Fruit fly (Drosophila melanogaster): ENCODE measurements around the gene CG11975.
A peak's percentile ranks its signal among the peaks of the same experiment; 100 is the strongest.

The CG11975 gene

dm6 chr3R:8963756-8964342, 29.2 kb upstream of the CG11975 start (continued):
- TF ChIP-seq dsx (GFP tag; optimal IDR thresholded peaks at IDR 0.05; ENCODE audit: poor library complexity, severe bottlenecking) (no peak), Met (GFP tag; optimal IDR thresholded peaks at IDR 0.05) (no peak), Hr38 (GFP tag; optimal IDR thresholded peaks at IDR 0.05) (no peak), CG9139 (GFP tag; optimal IDR thresholded peaks at IDR 0.05) (no peak), Hr4 (GFP tag; optimal IDR thresholded peaks at IDR 0.05) (peak; percentile 54), salr (GFP tag; optimal IDR thresholded peaks at IDR 0.05) (no peak), Gug (GFP tag; IDR thresholded peaks at IDR 0.05) (no peak), Sox14 (GFP tag; optimal IDR thresholded peaks at IDR 0.05) (no peak), CG7368 (GFP tag; optimal IDR thresholded peaks at IDR 0.05) (no peak), CG1621 (tag; optimal IDR thresholded peaks at IDR 0.05) (no peak), OdsH (GFP tag; optimal IDR thresholded peaks at IDR 0.05) (peak; percentile 37), Ets21C (GFP tag; optimal IDR thresholded peaks at IDR 0.05) (no peak), dac (GFP tag; optimal IDR thresholded peaks at IDR 0.05) (peak; percentile 29), Hr39 (GFP tag; optimal IDR thresholded peaks at IDR 0.05) (no peak), CG6163 (GFP tag; IDR thresholded peaks at IDR 0.05) (no peak), CG11902 (GFP tag; optimal IDR thresholded peaks at IDR 0.05) (no peak), Blimp-1 (GFP tag; optimal IDR thresholded peaks at IDR 0.05) (peak; percentile 42), pdm3 (GFP tag; optimal IDR thresholded peaks at IDR 0.05) (no peak), Eip75B (GFP tag; optimal IDR thresholded peaks at IDR 0.05) (no peak), CG15336 (GFP tag; IDR thresholded peaks at IDR 0.05) (peak; percentile 62), CG34406 (GFP tag; optimal IDR thresholded peaks at IDR 0.05) (peak; percentile 18), CG16779 (tag; optimal IDR thresholded peaks at IDR 0.05) (no peak), net (GFP tag; optimal IDR thresholded peaks at IDR 0.05) (no peak)

DNA sequence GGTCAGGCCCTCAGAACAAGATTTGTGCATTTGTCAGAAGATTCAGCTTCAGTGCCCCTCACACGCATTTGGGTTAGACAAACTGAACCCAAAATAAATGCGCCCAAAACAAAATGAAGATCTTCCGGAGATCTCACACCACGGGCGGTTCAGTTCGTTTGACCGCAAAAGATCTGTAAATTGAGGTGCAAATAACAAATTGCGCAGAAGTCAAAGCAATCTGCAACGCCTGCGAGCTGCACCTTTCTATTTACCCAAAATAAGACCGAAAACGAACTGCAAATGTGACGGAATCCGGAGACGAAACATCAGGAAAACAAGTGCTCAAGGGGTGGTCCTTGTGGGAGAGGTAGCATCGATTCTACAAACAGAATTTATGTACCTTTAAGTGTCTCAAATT, 27.5 kb upstream of the CG11975 start:
- TF ChIP-seq lz (GFP tag; optimal IDR thresholded peaks at IDR 0.05), result no peak
- TF ChIP-seq CG8632 (GFP tag; optimal IDR thresholded peaks at IDR 0.05), result no peak
- TF ChIP-seq Ets21C (GFP tag; optimal IDR thresholded peaks at IDR 0.05), result no peak
- no peak for TF ChIP-seq CG8319 (GFP tag; optimal IDR thresholded peaks at IDR 0.05)
- TF ChIP-seq Hr39 (GFP tag; optimal IDR thresholded peaks at IDR 0.05), result no peak
- TF ChIP-seq Eip93F (GFP tag; optimal IDR thresholded peaks at IDR 0.05), result no peak
- no peak for TF ChIP-seq fd85E (GFP tag; optimal IDR thresholded peaks at IDR 0.05)

dm6 chr3R:8966598-8966997, 26.5 kb upstream of the CG11975 start:
- TF ChIP-seq eg (GFP tag; IDR thresholded peaks at IDR 0.05) (peak; percentile 59), esn (GFP tag; optimal IDR thresholded peaks at IDR 0.05) (no peak), CG6808 (GFP tag; optimal IDR thresholded peaks at IDR 0.05) (no peak), CG32006 (GFP tag; optimal IDR thresholded peaks at IDR 0.05) (peak; percentile 67), Hr4 (GFP tag; optimal IDR thresholded peaks at IDR 0.05) (peak; percentile 2), Eip75B (GFP tag; optimal IDR thresholded peaks at IDR 0.05) (no peak), svp (GFP tag) (peak; percentile 45), salr (GFP tag; optimal IDR thresholded peaks at IDR 0.05) (peak in 1 of 2 experiments; percentile 10), Sox102F (GFP tag; optimal IDR thresholded peaks at IDR 0.05) (no peak), CG6854 (GFP tag; optimal IDR thresholded peaks at IDR 0.05) (no peak), acj6 (GFP tag; optimal IDR thresholded peaks at IDR 0.05) (no peak)

dm6 chr3R:8968837-8969236, 24.2 kb upstream of the CG11975 start:
- TF ChIP-seq lz (GFP tag; optimal IDR thresholded peaks at IDR 0.05) (peak; percentile 73), Gug (GFP tag; IDR thresholded peaks at IDR 0.05) (no peak), CG8319 (GFP tag; optimal IDR thresholded peaks at IDR 0.05) (peak; percentile 27), dsx (GFP tag; optimal IDR thresholded peaks at IDR 0.05; ENCODE audit: poor library complexity, severe bottlenecking) (no peak), CG9139 (GFP tag; optimal IDR thresholded peaks at IDR 0.05) (no peak), CG4318 (GFP tag; optimal IDR thresholded peaks at IDR 0.05) (no peak), Eip75B (GFP tag; optimal IDR thresholded peaks at IDR 0.05) (peak; percentile 78), CG11902 (GFP tag; optimal IDR thresholded peaks at IDR 0.05) (peak; percentile 19), spab (GFP tag; optimal IDR thresholded peaks at IDR 0.05) (peak; percentile 11), Sox102F (GFP tag; optimal IDR thresholded peaks at IDR 0.05) (peak; percentile 79), CG8119 (GFP tag; IDR thresholded peaks at IDR 0.05) (no peak), CG8632 (GFP tag; optimal IDR thresholded peaks at IDR 0.05) (peak; percentile 63), pdm3 (GFP tag; optimal IDR thresholded peaks at IDR 0.05) (peak; percentile 67), cyc (GFP tag; optimal IDR thresholded peaks at IDR 0.05) (peak; percentile 74), vri (GFP tag; optimal IDR thresholded peaks at IDR 0.05) (peak; percentile 28), dac (GFP tag; optimal IDR thresholded peaks at IDR 0.05) (no peak), CG7368 (GFP tag; optimal IDR thresholded peaks at IDR 0.05) (peak; percentile 10), CG15336 (GFP tag; IDR thresholded peaks at IDR 0.05) (no peak), Smox (GFP tag; optimal IDR thresholded peaks at IDR 0.05) (peak; percentile 83), Ets21C (GFP tag; optimal IDR thresholded peaks at IDR 0.05) (peak; percentile 58), CG10669 (GFP tag; optimal IDR thresholded peaks at IDR 0.05) (peak; percentile 31), Sox14 (GFP tag; optimal IDR thresholded peaks at IDR 0.05) (peak; percentile 63), svp (GFP tag) (peak; percentile 91), CG1621 (tag; optimal IDR thresholded peaks at IDR 0.05) (no peak), CG34406 (GFP tag; optimal IDR thresholded peaks at IDR 0.05) (peak; percentile 66), CG3919 (GFP tag; optimal IDR thresholded peaks at IDR 0.05) (peak; percentile 60)

Measured in whole organism, prepupa.